Worm (Caenorhabditis elegans) whole organism, L1 larva: Measurements from ENCODE around the gene let-92.
A peak's percentile ranks its signal among the peaks of the same experiment; 100 is the strongest.

Source experiments
- Y116A8C.19 ChIP-seq: sonication (generic microtip); optimal IDR thresholded peaks from 2 replicates; lab custom pipeline; 2016; ENCODE audit warnings: missing compliant biosample characterization, missing genetic modification characterization, borderline replicate concordance
- aha-1 ChIP-seq: fragments of 150-350 bp; optimal IDR thresholded peaks from 2 replicates; lab custom pipeline; 2014; ENCODE audit warnings: missing biosample characterization, missing genetic modification characterization
- alr-1 ChIP-seq: fragments of 200-800 bp; sonication (Bioruptor generic); optimal IDR thresholded peaks from 2 replicates; lab custom pipeline; 2018; ENCODE audit warnings: borderline replicate concordance, mild to moderate bottlenecking, missing genetic modification characterization, missing compliant biosample characterization
- ama-1 ChIP-seq: fragments of 150-350 bp; optimal IDR thresholded peaks from 2 replicates; lab custom pipeline; 2014
- ceh-82 ChIP-seq, 3 experiments: fragments of 150-350 bp in 1 of 3; sonication (generic microtip) in 2 of 3; optimal IDR thresholded peaks; 2 replicates each; lab custom pipeline; 2014 to 2017; ENCODE audit warnings: missing biosample characterization in 3 of 3, missing genetic modification characterization in 3 of 3
- ceh-88 ChIP-seq: fragments of 200-800 bp; sonication (Bioruptor generic); IDR thresholded peaks from 2 replicates; pipeline ENCODE4 v1.3.6; 2022; ENCODE audit warnings: missing genetic modification characterization, missing compliant biosample characterization
- ceh-90 ChIP-seq: sonication (generic microtip); optimal IDR thresholded peaks from 2 replicates; lab custom pipeline; 2016; ENCODE audit warnings: missing genetic modification characterization, missing compliant biosample characterization
- ces-1 ChIP-seq: fragments of 150-350 bp; optimal IDR thresholded peaks from 2 replicates; lab custom pipeline; 2014; ENCODE audit warnings: missing biosample characterization, missing genetic modification reagents, missing genetic modification characterization
- dpl-1 ChIP-seq, 3 experiments: fragments of 150-350 bp in 2 of 3; sonication (generic microtip) in 1 of 3; optimal IDR thresholded peaks; 2 replicates each; lab custom pipeline; 2014 to 2017; ENCODE audit warnings: missing biosample characterization in 3 of 3, missing genetic modification characterization in 3 of 3, missing genetic modification reagents in 3 of 3
- dsc-1 ChIP-seq: sonication (generic microtip); optimal IDR thresholded peaks from 2 replicates; lab custom pipeline; 2016; ENCODE audit warnings: mild to moderate bottlenecking, missing genetic modification characterization, missing compliant biosample characterization
- elt-2 ChIP-seq: sonication (generic microtip); optimal IDR thresholded peaks from 2 replicates; lab custom pipeline; 2016; ENCODE audit warnings: missing genetic modification characterization, mild to moderate bottlenecking, inconsistent platforms, missing compliant biosample characterization, missing genetic modification reagents
- fkh-4 ChIP-seq: sonication (generic microtip); optimal IDR thresholded peaks from 2 replicates; lab custom pipeline; 2016; ENCODE audit warnings: missing compliant biosample characterization, missing genetic modification characterization, borderline replicate concordance
- fos-1 ChIP-seq: fragments of 150-350 bp; optimal IDR thresholded peaks from 2 replicates; lab custom pipeline; 2014; ENCODE audit warnings: missing biosample characterization, missing genetic modification characterization
- grh-1 ChIP-seq: fragments of 200-800 bp; sonication (Bioruptor generic); IDR thresholded peaks from 2 replicates; pipeline ENCODE4 v1.3.6; 2022; ENCODE audit warnings: missing genetic modification reagents, missing genetic modification characterization, missing compliant biosample characterization
- hlh-4 ChIP-seq: sonication (generic microtip); optimal IDR thresholded peaks from 2 replicates; lab custom pipeline; 2016; ENCODE audit warnings: mild to moderate bottlenecking, missing genetic modification characterization, missing compliant biosample characterization
- hpl-2 ChIP-seq: fragments of 150-350 bp; optimal IDR thresholded peaks from 2 replicates; lab custom pipeline; 2014; ENCODE audit warnings: missing biosample characterization, missing genetic modification reagents, missing genetic modification characterization
- irx-1 ChIP-seq: sonication (generic microtip); optimal IDR thresholded peaks from 2 replicates; lab custom pipeline; 2016; ENCODE audit warnings: missing genetic modification characterization, missing compliant biosample characterization
- lin-13 ChIP-seq: fragments of 150-350 bp; optimal IDR thresholded peaks from 2 replicates; lab custom pipeline; 2014; ENCODE audit warnings: missing biosample characterization, missing genetic modification reagents, missing genetic modification characterization
- lin-14 ChIP-seq: fragments of 200-800 bp; sonication (Bioruptor generic); optimal IDR thresholded peaks from 2 replicates; lab custom pipeline; 2018; ENCODE audit warnings: mild to moderate bottlenecking, missing genetic modification characterization, moderate library complexity, missing compliant biosample characterization
- lin-15B ChIP-seq: fragments of 150-350 bp; sonication (generic microtip); optimal IDR thresholded peaks from 3 replicates; lab custom pipeline; 2014; ENCODE audit warnings: missing biosample characterization, missing genetic modification characterization
- lin-39 ChIP-seq: fragments of 150-350 bp; optimal IDR thresholded peaks from 2 replicates; lab custom pipeline; 2014; ENCODE audit warnings: missing biosample characterization, missing genetic modification reagents, missing genetic modification characterization
- lsy-2 ChIP-seq, 2 experiments: fragments of 150-350 bp; optimal IDR thresholded peaks; 2 replicates each; lab custom pipeline; 2014; ENCODE audit warnings: missing biosample characterization in 2 of 2, missing genetic modification characterization in 2 of 2
- mab-9 ChIP-seq: fragments of 200-800 bp; sonication (Bioruptor generic); IDR thresholded peaks from 2 replicates; pipeline ENCODE4 v1.3.6; 2022; ENCODE audit warnings: missing genetic modification reagents, missing genetic modification characterization, missing compliant biosample characterization
- mdl-1 ChIP-seq, 2 experiments: fragments of 150-350 bp; optimal IDR thresholded peaks; 2 replicates each; lab custom pipeline; 2014 to 2017; ENCODE audit warnings: missing biosample characterization in 2 of 2, missing genetic modification characterization in 2 of 2, inconsistent platforms in 1 of 2
- mep-1 ChIP-seq: fragments of 150-350 bp; optimal IDR thresholded peaks from 2 replicates; lab custom pipeline; 2014; ENCODE audit warnings: missing biosample characterization, missing genetic modification characterization
- nhr-11 ChIP-seq: fragments of 150-350 bp; optimal IDR thresholded peaks from 2 replicates; lab custom pipeline; 2014; ENCODE audit warnings: missing biosample characterization, missing genetic modification characterization
- nhr-12 ChIP-seq: sonication (generic microtip); optimal IDR thresholded peaks from 2 replicates; lab custom pipeline; 2017; ENCODE audit warnings: missing biosample characterization, missing genetic modification characterization
- nhr-19 ChIP-seq: fragments of 200-800 bp; sonication (Bioruptor generic); conservative IDR thresholded peaks from 2 replicates; pipeline ENCODE4 v1.3.6; 2022; ENCODE audit warnings: missing genetic modification characterization, missing compliant biosample characterization
- nhr-47 ChIP-seq: sonication (generic microtip); optimal IDR thresholded peaks from 2 replicates; lab custom pipeline; 2016; ENCODE audit warnings: mild to moderate bottlenecking, missing genetic modification characterization, moderate library complexity, missing compliant biosample characterization
- nhr-71 ChIP-seq: sonication (generic microtip); optimal IDR thresholded peaks from 2 replicates; lab custom pipeline; 2016; ENCODE audit warnings: mild to moderate bottlenecking, missing genetic modification characterization, moderate library complexity, missing compliant biosample characterization
- nhr-76 ChIP-seq: sonication (generic microtip); optimal IDR thresholded peaks from 2 replicates; lab custom pipeline; 2017; ENCODE audit warnings: missing biosample characterization, missing genetic modification characterization
- nhr-77 ChIP-seq: fragments of 150-350 bp; optimal IDR thresholded peaks from 2 replicates; lab custom pipeline; 2014; ENCODE audit warnings: missing biosample characterization, missing genetic modification characterization
- nhr-85 ChIP-seq: sonication (generic microtip); peaks from one replicate; lab custom pipeline; 2016; ENCODE audit warnings: missing genetic modification characterization, inconsistent platforms, missing compliant biosample characterization
- nhr-90 ChIP-seq: sonication (generic microtip); optimal IDR thresholded peaks from 2 replicates; lab custom pipeline; 2016; ENCODE audit warnings: mild to moderate bottlenecking, missing genetic modification characterization, missing compliant biosample characterization; ENCODE audit not compliant: poor library complexity
- pag-3 ChIP-seq: sonication (generic microtip); optimal IDR thresholded peaks from 2 replicates; lab custom pipeline; 2017; ENCODE audit warnings: missing genetic modification characterization, mild to moderate bottlenecking, missing compliant biosample characterization, antibody characterized with exemption, borderline replicate concordance; ENCODE audit not compliant: insufficient read depth
- pax-3 ChIP-seq: fragments of 200-800 bp; sonication (Bioruptor generic); optimal IDR thresholded peaks from 2 replicates; lab custom pipeline; 2018; ENCODE audit warnings: mild to moderate bottlenecking, missing genetic modification characterization, moderate library complexity, missing compliant biosample characterization
- rnt-1 ChIP-seq: sonication (generic microtip); optimal IDR thresholded peaks from 2 replicates; lab custom pipeline; 2016; ENCODE audit warnings: mild to moderate bottlenecking, missing genetic modification characterization, moderate library complexity, missing compliant biosample characterization
- skn-1 ChIP-seq: fragments of 150-350 bp; optimal IDR thresholded peaks from 2 replicates; lab custom pipeline; 2014; ENCODE audit warnings: missing biosample characterization, missing genetic modification characterization
- snpc-4 ChIP-seq: fragments of 150-350 bp; optimal IDR thresholded peaks from 2 replicates; lab custom pipeline; 2014; ENCODE audit warnings: missing biosample characterization, missing genetic modification characterization
- sox-4 ChIP-seq: sonication (generic microtip); optimal IDR thresholded peaks from 2 replicates; lab custom pipeline; 2016; ENCODE audit warnings: missing genetic modification characterization, missing compliant biosample characterization
- sup-37 ChIP-seq: fragments of 200-800 bp; sonication (Bioruptor generic); optimal IDR thresholded peaks from 2 replicates; lab custom pipeline; 2018; ENCODE audit warnings: mild to moderate bottlenecking, missing genetic modification characterization, missing compliant biosample characterization
- swsn-7 ChIP-seq: sonication (generic microtip); optimal IDR thresholded peaks from 2 replicates; lab custom pipeline; 2016; ENCODE audit warnings: missing genetic modification characterization, missing compliant biosample characterization
- unc-130 ChIP-seq: fragments of 150-350 bp; optimal IDR thresholded peaks from 2 replicates; lab custom pipeline; 2017; ENCODE audit warnings: missing biosample characterization, missing genetic modification characterization, inconsistent platforms
- unc-86 ChIP-seq: sonication (generic microtip); optimal IDR thresholded peaks from 2 replicates; lab custom pipeline; 2016; ENCODE audit warnings: missing genetic modification characterization, missing compliant biosample characterization
- unc-98 ChIP-seq: fragments of 200-800 bp; sonication (Bioruptor generic); IDR thresholded peaks from 2 replicates; pipeline ENCODE4 v1.3.6; 2022; ENCODE audit warnings: missing genetic modification characterization, missing compliant biosample characterization
- vab-15 ChIP-seq: sonication (generic microtip); optimal IDR thresholded peaks from 2 replicates; lab custom pipeline; 2017; ENCODE audit warnings: missing genotype, mild to moderate bottlenecking, missing genetic modification characterization, missing compliant biosample characterization
- xbp-1 ChIP-seq: sonication (generic microtip); optimal IDR thresholded peaks from 2 replicates; lab custom pipeline; 2016; ENCODE audit warnings: missing genetic modification characterization, missing compliant biosample characterization
- zag-1 ChIP-seq: fragments of 150-350 bp; optimal IDR thresholded peaks from 2 replicates; lab custom pipeline; 2014; ENCODE audit warnings: missing biosample characterization, missing genetic modification characterization
- zip-4 ChIP-seq: fragments of 200-800 bp; sonication (Bioruptor generic); optimal IDR thresholded peaks from 2 replicates; lab custom pipeline; 2018; ENCODE audit warnings: mild to moderate bottlenecking, missing genetic modification characterization, moderate library complexity, missing compliant biosample characterization
- ztf-11 ChIP-seq, 2 experiments: sonication (generic microtip); optimal IDR thresholded peaks; 2 replicates each; lab custom pipeline; 2016 to 2017; ENCODE audit warnings: missing genetic modification characterization in 2 of 2, missing biosample characterization in 1 of 2, missing compliant biosample characterization in 1 of 2
- ztf-4 ChIP-seq: fragments of 150-350 bp; optimal IDR thresholded peaks from 2 replicates; lab custom pipeline; 2014; ENCODE audit warnings: missing biosample characterization, missing genetic modification characterization

Gene let-92

ce11 chrIV:11821591-11822361 lies 36.5 kb upstream of the let-92 start, which contains the start of the genes par-5 and M117.3:
TSS of gene par-5 (minus strand) at chrIV:11821924.
TSS of gene M117.3 (plus strand) at chrIV:11822206.
- peak; percentile 79 for TF ChIP-seq nhr-47 (tag; lab: Kevin White, UChicago)
- TF ChIP-seq unc-130 (tag; lab: Kevin White, UChicago) = peak; percentile 28
- TF ChIP-seq nhr-77 = no peak
- no peak for TF ChIP-seq nhr-11
- TF ChIP-seq sox-4 = no peak
- no peak for TF ChIP-seq vab-15 (tag; lab: Kevin White, UChicago)
- TF ChIP-seq pax-3 (tag; lab: Kevin White, UChicago) = no peak
- no peak for TF ChIP-seq lin-39 (tag; lab: Kevin White, UChicago)
- peak; percentile 83 for TF ChIP-seq nhr-71 (tag; lab: Kevin White, UChicago)
- peak; percentile 62 for TF ChIP-seq ztf-4 (tag; lab: Kevin White, UChicago)
- TF ChIP-seq elt-2 = peak; percentile 64
- peak; percentile 49 to 72 (median 69) for TF ChIP-seq ceh-82 (tag; optimal IDR thresholded peaks at IDR 0.05; lab: Kevin White, UChicago)
- no peak for TF ChIP-seq hlh-4
- TF ChIP-seq zip-4 (GFP tag; lab: Kevin White, UChicago) = no peak
- peak; percentile 9 for TF ChIP-seq lin-13 (GFP tag; lab: Kevin White, UChicago)
- peak; percentile 68 for TF ChIP-seq nhr-85 (tag; lab: Kevin White, UChicago)
- TF ChIP-seq ceh-90 (tag; lab: Kevin White, UChicago) = no peak
- no peak for TF ChIP-seq grh-1 (GFP tag; lab: Robert Waterston, UW)
- no peak for TF ChIP-seq pag-3 (tag; lab: Kevin White, UChicago)
- TF ChIP-seq lin-15B (tag; lab: Kevin White, UChicago) = no peak
- TF ChIP-seq ceh-88 = peak; percentile 48; the same call in 1 of the 2 replicates
- no peak for TF ChIP-seq alr-1 (tag; lab: Kevin White, UChicago)
- TF ChIP-seq fos-1 (tag; lab: Kevin White, UChicago) = peak; percentile 59
- TF ChIP-seq nhr-76 = no peak
- peak; percentile 36 for TF ChIP-seq rnt-1 (tag; lab: Kevin White, UChicago)
- no peak for TF ChIP-seq ces-1 (GFP tag; lab: Kevin White, UChicago)
- no peak for TF ChIP-seq unc-98 (GFP tag; lab: Robert Waterston, UW)
- peak; percentile 93 for TF ChIP-seq lin-14 (GFP tag; lab: Kevin White, UChicago)
- peak; percentile 31 for TF ChIP-seq irx-1 (tag; lab: Kevin White, UChicago)
- TF ChIP-seq snpc-4 (tag; lab: Kevin White, UChicago) = no peak
- TF ChIP-seq nhr-19 (GFP tag; lab: Robert Waterston, UW) = peak; percentile 46
- TF ChIP-seq mep-1 = peak; percentile 58
- no peak for TF ChIP-seq fkh-4 (tag; lab: Kevin White, UChicago)
- TF ChIP-seq skn-1 (tag; lab: Kevin White, UChicago) = peak; percentile 14
- no peak for TF ChIP-seq sup-37 (GFP tag; lab: Kevin White, UChicago)
- TF ChIP-seq hpl-2 (GFP tag; lab: Kevin White, UChicago) = no peak
- peak; percentile 72 for TF ChIP-seq swsn-7 (tag; lab: Kevin White, UChicago)
- peak; percentile 54 for TF ChIP-seq xbp-1 (tag; lab: Kevin White, UChicago)
- TF ChIP-seq dpl-1 (GFP tag; optimal IDR thresholded peaks at IDR 0.05; lab: Kevin White, UChicago) = peak; percentile 49 to 59 (median 56)
- peak; percentile 72 for TF ChIP-seq unc-86
- peak in 1 of 2 experiments; percentile 88 for TF ChIP-seq mdl-1 (tag; optimal IDR thresholded peaks at IDR 0.05; lab: Kevin White, UChicago)
- peak; percentile 21 for TF ChIP-seq nhr-90 (tag; lab: Kevin White, UChicago)
- TF ChIP-seq zag-1 (tag; lab: Kevin White, UChicago) = no peak
- TF ChIP-seq mab-9 (GFP tag; lab: Robert Waterston, UW) = peak; percentile 66; the same call in 1 of the 2 replicates
- peak; percentile 42 to 76 for TF ChIP-seq lsy-2 (tag; optimal IDR thresholded peaks at IDR 0.05; lab: Kevin White, UChicago)
- peak in 1 of 2 experiments; percentile 34 for TF ChIP-seq ztf-11 (tag; optimal IDR thresholded peaks at IDR 0.05; lab: Kevin White, UChicago)
- TF ChIP-seq aha-1 (tag; lab: Kevin White, UChicago) = no peak
- no peak for TF ChIP-seq ama-1 (lab: Kevin White, UChicago)
- peak; percentile 57 for TF ChIP-seq dsc-1
- TF ChIP-seq nhr-12 (tag; lab: Kevin White, UChicago) = no peak
- no peak for TF ChIP-seq Y116A8C.19 (tag; lab: Kevin White, UChicago)
